Fruit fly (Drosophila melanogaster): ENCODE measurements around the gene CG5958.
A peak's percentile ranks its signal among the peaks of the same experiment; 100 is the strongest.

CG5958 gene

DNA sequence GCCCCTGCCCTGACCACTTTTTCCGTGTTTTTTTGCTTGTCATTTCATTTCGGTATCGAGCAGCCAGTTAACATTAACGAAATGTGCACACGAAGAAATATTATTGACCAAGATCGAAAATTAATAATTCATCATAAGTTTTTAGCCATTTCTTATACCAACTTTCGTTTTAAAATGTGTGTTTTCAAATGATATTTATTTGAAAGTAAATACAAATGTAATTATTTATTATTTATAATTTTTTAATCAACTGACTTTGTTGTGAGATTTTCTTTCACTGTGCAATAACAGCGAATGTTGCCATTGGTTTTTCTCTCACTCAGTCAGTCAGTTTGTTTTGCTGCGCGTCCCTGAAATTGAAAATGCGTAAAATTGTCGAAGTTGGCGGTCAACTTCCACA is 37.5 kb downstream of the CG5958 start (continued):
- TF ChIP-seq fu2 (GFP tag; optimal IDR thresholded peaks at IDR 0.05) (no peak), Taf1 (GFP tag; IDR thresholded peaks at IDR 0.05) (no peak), zfh1 (GFP tag; IDR thresholded peaks at IDR 0.05) (0 out of 3 replicates have a peak, but pooled peaks have one; percentile 25), fd96Cb (tag; optimal IDR thresholded peaks at IDR 0.05) (peak; percentile 34), tll (GFP tag; optimal IDR thresholded peaks at IDR 0.05) (no peak), so (GFP tag; IDR thresholded peaks at IDR 0.05) (0 out of 3 replicates have a peak, but pooled peaks have one; percentile 52), jigr1 (GFP tag; IDR thresholded peaks at IDR 0.05) (no peak), Fer1 (GFP tag; optimal IDR thresholded peaks at IDR 0.05) (peak; percentile 69), CG8388 (GFP tag; optimal IDR thresholded peaks at IDR 0.05) (peak; percentile 57), Adf1 (GFP tag; IDR thresholded peaks at IDR 0.05) (no peak), mam (GFP tag; optimal IDR thresholded peaks at IDR 0.05) (no peak), CG3407 (GFP tag; optimal IDR thresholded peaks at IDR 0.05) (peak; percentile 4), kay (GFP tag; optimal IDR thresholded peaks at IDR 0.05) (no peak), HHEX (GFP tag; optimal IDR thresholded peaks at IDR 0.05) (peak; percentile 20), Camta (GFP tag; optimal IDR thresholded peaks at IDR 0.05) (no peak), Gsc (GFP tag; IDR thresholded peaks at IDR 0.05) (no peak), CG2875 (GFP tag; optimal IDR thresholded peaks at IDR 0.05) (no peak), jumu (GFP tag; optimal IDR thresholded peaks at IDR 0.05) (no peak), CG6254 (GFP tag; optimal IDR thresholded peaks at IDR 0.05) (no peak), Lpt (GFP tag; optimal IDR thresholded peaks at IDR 0.05) (no peak), Dref (GFP tag; IDR thresholded peaks at IDR 0.05) (no peak), CG10979 (tag; optimal IDR thresholded peaks at IDR 0.05) (peak; percentile 44), Atf-2 (GFP tag; optimal IDR thresholded peaks at IDR 0.05) (no peak), Atf6 (GFP tag; IDR thresholded peaks at IDR 0.05) (peak; percentile 74), CG11504 (tag; optimal IDR thresholded peaks at IDR 0.05) (peak; percentile 86), gsb (GFP tag; IDR thresholded peaks at IDR 0.05) (0 out of 2 replicates have a peak, but pooled peaks have one; percentile 43), NC2β (GFP tag; optimal IDR thresholded peaks at IDR 0.05) (no peak), rib (GFP tag; IDR thresholded peaks at IDR 0.05) (peak; percentile 12; the same call in 1 of the 2 replicates), CG12299 (tag; optimal IDR thresholded peaks at IDR 0.05) (no peak), pzg (GFP tag; optimal IDR thresholded peaks at IDR 0.05) (no peak), her (GFP tag; optimal IDR thresholded peaks at IDR 0.05) (no peak), CG13123 (GFP tag; optimal IDR thresholded peaks at IDR 0.05) (no peak), CG9817 (tag; optimal IDR thresholded peaks at IDR 0.05) (peak; percentile 54), pho (GFP tag; optimal IDR thresholded peaks at IDR 0.05) (no peak), sd (tag; optimal IDR thresholded peaks at IDR 0.05) (no peak), CG30403 (GFP tag; optimal IDR thresholded peaks at IDR 0.05) (peak; percentile 61), bbx (GFP tag; IDR thresholded peaks at IDR 0.05; ENCODE audit: partially characterized antibody) (no peak), CG5180 (GFP tag; optimal IDR thresholded peaks at IDR 0.05) (no peak), ara (GFP tag; IDR thresholded peaks at IDR 0.05) (no peak), CG4820 (GFP tag; optimal IDR thresholded peaks at IDR 0.05) (peak; percentile 20), CG34422 (GFP tag; IDR thresholded peaks at IDR 0.05) (no peak), CG17568 (GFP tag; optimal IDR thresholded peaks at IDR 0.05) (no peak), CG18476 (GFP tag; optimal IDR thresholded peaks at IDR 0.05) (peak; percentile 14), H15 (GFP tag; IDR thresholded peaks at IDR 0.05) (0 out of 3 replicates have a peak, but pooled peaks have one; percentile 10), CG32767 (GFP tag; IDR thresholded peaks at IDR 0.05) (0 out of 2 replicates have a peak, but pooled peaks have one; percentile 34), CG10366 (GFP tag; IDR thresholded peaks at IDR 0.05) (peak; percentile 50; the same call in 1 of the 2 replicates), jing (GFP tag; optimal IDR thresholded peaks at IDR 0.05) (no peak), Mad (GFP tag; optimal IDR thresholded peaks at IDR 0.05) (no peak), eyg (GFP tag; optimal IDR thresholded peaks at IDR 0.05) (no peak), Stat92E (GFP tag; optimal IDR thresholded peaks at IDR 0.05) (no peak), Antp (GFP tag; optimal IDR thresholded peaks at IDR 0.05) (no peak)
